Fruit fly (Drosophila melanogaster) whole organism, wandering third instar larva: ENCODE data around the gene CG3842.

ENCODE experiments used
- Abd-B ChIP-seq: fragments of >200 bp; optimal IDR thresholded peaks from 2 replicates; lab custom pipeline; 2017; ENCODE audit warnings: missing biosample characterization, missing genetic modification characterization
- CG32264 ChIP-seq: fragments of 200-800 bp; sonication (Bioruptor generic); optimal IDR thresholded peaks from 2 replicates; lab custom pipeline; 2016; ENCODE audit warnings: missing biosample characterization, missing genetic modification characterization
- CG9705 ChIP-seq: fragments of 200-800 bp; sonication (Bioruptor generic); optimal IDR thresholded peaks from 2 replicates; lab custom pipeline; 2018; ENCODE audit warnings: missing biosample characterization, mild to moderate bottlenecking, missing genetic modification characterization
- CrebA ChIP-seq: fragments of 200-800 bp; sonication (Bioruptor generic); optimal IDR thresholded peaks from 2 replicates; lab custom pipeline; 2016; ENCODE audit warnings: missing biosample characterization, mild to moderate bottlenecking, missing genetic modification characterization, borderline replicate concordance
- Dfd ChIP-seq: fragments of >200 bp; optimal IDR thresholded peaks from 2 replicates; lab custom pipeline; 2017; ENCODE audit warnings: missing biosample characterization, missing genetic modification characterization
- Dif ChIP-seq: fragments of 200-275, 200-300 bp; sonication (Bioruptor generic); optimal IDR thresholded peaks from 2 replicates; lab custom pipeline; 2018; ENCODE audit warnings: missing biosample characterization, missing genetic modification characterization; ENCODE audit not compliant: partially characterized antibody
- HLH106 ChIP-seq: fragments of 200-800 bp; optimal IDR thresholded peaks from 3 replicates; lab custom pipeline; 2019; ENCODE audit warnings: missing biosample characterization, mild to moderate bottlenecking, missing genetic modification characterization, moderate library complexity
- Hnf4 ChIP-seq: fragments of 200-800 bp; sonication (Bioruptor generic); optimal IDR thresholded peaks from 2 replicates; lab custom pipeline; 2016; ENCODE audit warnings: missing biosample characterization, mild to moderate bottlenecking, missing genetic modification characterization
- Hr78 ChIP-seq: fragments of >200 bp; optimal IDR thresholded peaks from 2 replicates; lab custom pipeline; 2017; ENCODE audit warnings: missing biosample characterization, missing genetic modification characterization
- Hr83 ChIP-seq: fragments of 200-300 bp; sonication (Bioruptor generic); optimal IDR thresholded peaks from 2 replicates; lab custom pipeline; 2016; ENCODE audit warnings: missing biosample characterization, mild to moderate bottlenecking, missing genetic modification characterization, moderate library complexity; ENCODE audit not compliant: poor library complexity, severe bottlenecking
- Jra ChIP-seq: sonication (Bioruptor generic); optimal IDR thresholded peaks from 2 replicates; lab custom pipeline; 2016; ENCODE audit warnings: missing biosample characterization, missing genetic modification characterization
- Mio ChIP-seq: sonication (Bioruptor generic); optimal IDR thresholded peaks from 2 replicates; lab custom pipeline; 2016; ENCODE audit warnings: missing biosample characterization, missing genetic modification characterization
- N ChIP-seq: fragments of >200 bp; optimal IDR thresholded peaks from 2 replicates; lab custom pipeline; 2018; ENCODE audit warnings: missing biosample characterization, missing external identifiers, missing genetic modification characterization
- OdsH ChIP-seq: fragments of 200-800 bp; sonication (Bioruptor generic); optimal IDR thresholded peaks from 2 replicates; lab custom pipeline; 2016; ENCODE audit warnings: missing biosample characterization, mild to moderate bottlenecking, missing genetic modification characterization
- Rel ChIP-seq, 2 experiments: fragments of 200-800 bp; sonication (Bioruptor generic) in 1 of 2; optimal IDR thresholded peaks; 2 replicates in 1 of 2; 3 replicates in 1 of 2; lab custom pipeline; 2016 to 2019; ENCODE audit warnings: mild to moderate bottlenecking in 2 of 2, missing biosample characterization in 2 of 2, missing genetic modification characterization in 2 of 2, moderate library complexity in 1 of 2
- Sp1 ChIP-seq: fragments of 200-800 bp; sonication (Bioruptor generic); optimal IDR thresholded peaks from 3 replicates; lab custom pipeline; 2019; ENCODE audit warnings: missing biosample characterization, mild to moderate bottlenecking, missing genetic modification characterization, moderate library complexity
- Vsx2 ChIP-seq: fragments of 200-300, 225-300 bp; sonication (Bioruptor generic); optimal IDR thresholded peaks from 2 replicates; lab custom pipeline; 2018; ENCODE audit warnings: missing biosample characterization, missing genetic modification characterization; ENCODE audit not compliant: partially characterized antibody
- br ChIP-seq: fragments of 200-800 bp; sonication (Bioruptor generic); optimal IDR thresholded peaks from 2 replicates; lab custom pipeline; 2016; ENCODE audit warnings: missing biosample characterization, missing genetic modification characterization
- brk ChIP-seq: fragments of 200-800 bp; sonication (Bioruptor generic); optimal IDR thresholded peaks from 2 replicates; lab custom pipeline; 2016; ENCODE audit warnings: missing biosample characterization, mild to moderate bottlenecking, missing genetic modification characterization
- dl ChIP-seq, 2 experiments: fragments of 175-275, 200-275 bp in 1 of 2; fragments of 200-275 bp in 1 of 2; sonication (Bioruptor generic); optimal IDR thresholded peaks; lab custom pipeline; 2018; ENCODE audit warnings: mild to moderate bottlenecking in 2 of 2, missing biosample characterization in 2 of 2, missing genetic modification characterization in 2 of 2, moderate library complexity in 2 of 2; ENCODE audit not compliant: partially characterized antibody in 2 of 2, insufficient read depth in 1 of 2
- dmrt93B ChIP-seq: fragments of 200-800 bp; sonication (Bioruptor generic); optimal IDR thresholded peaks from 2 replicates; lab custom pipeline; 2018; ENCODE audit warnings: missing biosample characterization, mild to moderate bottlenecking, missing genetic modification characterization
- dsf ChIP-seq: sonication (Bioruptor generic); optimal IDR thresholded peaks from 2 replicates; lab custom pipeline; 2016; ENCODE audit warnings: missing biosample characterization, missing genetic modification characterization, borderline replicate concordance
- ey ChIP-seq: fragments of 200-800 bp; sonication (Bioruptor generic); optimal IDR thresholded peaks from 2 replicates; lab custom pipeline; 2016; ENCODE audit warnings: missing biosample characterization, missing genetic modification characterization
- foxo ChIP-seq, 2 experiments: fragments of 200-800 bp; sonication (Bioruptor generic); optimal IDR thresholded peaks; 2 replicates in 1 of 2; 3 replicates in 1 of 2; lab custom pipeline; 2016 to 2017; ENCODE audit warnings: missing biosample characterization in 2 of 2, missing genetic modification characterization in 2 of 2
- fru ChIP-seq: fragments of 200-800 bp; sonication (Bioruptor generic); optimal IDR thresholded peaks from 3 replicates; lab custom pipeline; 2016; ENCODE audit warnings: missing biosample characterization, mild to moderate bottlenecking, missing genetic modification characterization
- h ChIP-seq: fragments of 200-800 bp; sonication (Bioruptor generic); optimal IDR thresholded peaks from 3 replicates; lab custom pipeline; 2016; ENCODE audit warnings: missing biosample characterization, mild to moderate bottlenecking, missing genetic modification characterization
- jim ChIP-seq: fragments of 175-275, 200-325 bp; sonication (Bioruptor generic); optimal IDR thresholded peaks from 2 replicates; lab custom pipeline; 2016; ENCODE audit warnings: missing biosample characterization, mild to moderate bottlenecking, missing genetic modification characterization
- lola ChIP-seq: fragments of >200 bp; optimal IDR thresholded peaks from 2 replicates; lab custom pipeline; 2017; ENCODE audit warnings: missing biosample characterization, missing genetic modification characterization
- pan ChIP-seq: fragments of >200 bp; optimal IDR thresholded peaks from 2 replicates; lab custom pipeline; 2017
- psq ChIP-seq: fragments of 200-800 bp; sonication (Bioruptor generic); optimal IDR thresholded peaks from 3 replicates; lab custom pipeline; 2017; ENCODE audit warnings: missing biosample characterization, mild to moderate bottlenecking, missing genetic modification characterization, moderate library complexity
- rgr ChIP-seq: fragments of 200-800 bp; sonication (Bioruptor generic); optimal IDR thresholded peaks from 3 replicates; lab custom pipeline; 2016; ENCODE audit warnings: missing biosample characterization, mild to moderate bottlenecking, missing genetic modification characterization
- sage ChIP-seq: fragments of 200-800 bp; sonication (Bioruptor generic); optimal IDR thresholded peaks from 2 replicates; lab custom pipeline; 2016; ENCODE audit warnings: missing biosample characterization, mild to moderate bottlenecking, missing genetic modification characterization
- sv ChIP-seq: fragments of 200-800 bp; sonication (Bioruptor generic); optimal IDR thresholded peaks from 3 replicates; lab custom pipeline; 2016; ENCODE audit warnings: missing biosample characterization, missing genetic modification characterization
- tai ChIP-seq: sonication (Bioruptor generic); optimal IDR thresholded peaks from 2 replicates; lab custom pipeline; 2016; ENCODE audit warnings: missing biosample characterization, missing genetic modification characterization
- usp ChIP-seq: fragments of >200 bp; optimal IDR thresholded peaks from 2 replicates; lab custom pipeline; 2017; ENCODE audit warnings: missing biosample characterization, missing genetic modification characterization
- woc ChIP-seq: sonication (Bioruptor generic); optimal IDR thresholded peaks from 2 replicates; lab custom pipeline; 2016; ENCODE audit warnings: missing biosample characterization, mild to moderate bottlenecking, missing genetic modification characterization

The CG3842 gene

dm6 chrX:6304203-6304602 lies 33.4 kb upstream of the CG3842 start:
- peak in 1 of 2 experiments; percentile 24 for TF ChIP-seq foxo (GFP tag; optimal IDR thresholded peaks at IDR 0.05; lab: Kevin White, UChicago)
- no peak for TF ChIP-seq HLH106 (tag; lab: Kevin White, UChicago)
- no peak for TF ChIP-seq CrebA (GFP tag; lab: Kevin White, UChicago)
- TF ChIP-seq fru (GFP tag; lab: Kevin White, UChicago): no peak
- no peak for TF ChIP-seq CG9705
- TF ChIP-seq tai: no peak
- no peak for TF ChIP-seq psq (GFP tag; lab: Kevin White, UChicago)
- TF ChIP-seq brk: no peak
- TF ChIP-seq Rel (GFP tag; optimal IDR thresholded peaks at IDR 0.05; lab: Kevin White, UChicago): no peak
- TF ChIP-seq Rel (tag; optimal IDR thresholded peaks at IDR 0.05; lab: Kevin White, UChicago): no peak
- TF ChIP-seq Dfd (GFP tag; lab: Kevin White, UChicago): no peak
- TF ChIP-seq rgr: peak; percentile 7
- TF ChIP-seq Dif (GFP tag; lab: Kevin White, UChicago): no peak
- no peak for TF ChIP-seq sv (GFP tag; lab: Kevin White, UChicago)

dm6 chrX:6305317-6305716 lies 32.2 kb upstream of the CG3842 start:
- no peak for TF ChIP-seq dl (GFP tag; optimal IDR thresholded peaks at IDR 0.05; lab: Kevin White, UChicago; ENCODE audit: insufficient read depth in 1 of 2, partially characterized antibody in 2 of 2)
- TF ChIP-seq N: no peak
- peak; percentile 3 for TF ChIP-seq Sp1 (GFP tag; lab: Kevin White, UChicago)
- no peak for TF ChIP-seq CG32264
- no peak for TF ChIP-seq usp
- TF ChIP-seq Hr78 (GFP tag; lab: Kevin White, UChicago): no peak
- TF ChIP-seq dsf (GFP tag; lab: Kevin White, UChicago): no peak
- TF ChIP-seq woc (GFP tag; lab: Kevin White, UChicago): peak; percentile 12
- no peak for TF ChIP-seq tai
- TF ChIP-seq HLH106 (tag; lab: Kevin White, UChicago): peak; percentile 15
- TF ChIP-seq lola (GFP tag; lab: Kevin White, UChicago): no peak
- TF ChIP-seq psq (GFP tag; lab: Kevin White, UChicago): peak; percentile 26
- no peak for TF ChIP-seq Hnf4
- peak; percentile 16 for TF ChIP-seq fru (GFP tag; lab: Kevin White, UChicago)
- no peak for TF ChIP-seq pan (lab: Kevin White, UChicago)
- no peak for TF ChIP-seq brk
- TF ChIP-seq dmrt93B (GFP tag; lab: Kevin White, UChicago): no peak
- TF ChIP-seq Jra: no peak
- TF ChIP-seq br (GFP tag; lab: Kevin White, UChicago): peak; percentile 27
- no peak for TF ChIP-seq sage (GFP tag; lab: Kevin White, UChicago)
- TF ChIP-seq Rel (GFP tag; optimal IDR thresholded peaks at IDR 0.05; lab: Kevin White, UChicago): no peak
- TF ChIP-seq Rel (tag; optimal IDR thresholded peaks at IDR 0.05; lab: Kevin White, UChicago): no peak
- TF ChIP-seq Mio: no peak
- TF ChIP-seq OdsH: peak; percentile 19
- no peak for TF ChIP-seq sv (GFP tag; lab: Kevin White, UChicago)
- peak; percentile 10 for TF ChIP-seq h (GFP tag; lab: Kevin White, UChicago)
- TF ChIP-seq Dif (GFP tag; lab: Kevin White, UChicago): no peak
- TF ChIP-seq Dfd (GFP tag; lab: Kevin White, UChicago): no peak
- TF ChIP-seq jim: no peak
- no peak for TF ChIP-seq Hr83
- peak; percentile 2 for TF ChIP-seq ey (GFP tag; lab: Kevin White, UChicago)
- peak in 1 of 2 experiments; percentile 37 for TF ChIP-seq foxo (GFP tag; optimal IDR thresholded peaks at IDR 0.05; lab: Kevin White, UChicago)
- no peak for TF ChIP-seq CrebA (GFP tag; lab: Kevin White, UChicago)
- no peak for TF ChIP-seq CG9705
- TF ChIP-seq Abd-B: no peak
- TF ChIP-seq Vsx2 (GFP tag; lab: Kevin White, UChicago): peak; percentile 57
- peak; percentile 14 for TF ChIP-seq rgr
- TF ChIP-seq, all 38 proteins: peak for 12

- TF ChIP-seq fru (GFP tag; lab: Kevin White, UChicago): peak; percentile 6
- TF ChIP-seq br (GFP tag; lab: Kevin White, UChicago): no peak
Observed at dm6 chrX:6308852-6309251, 28.7 kb upstream of the CG3842 start, which contains the start of gene CG15894. TSS of gene CG15894 (plus strand) at chrX:6309212.
